Worm (Caenorhabditis elegans): ENCODE measurements around the gene best-16.

ce11 chrIV:7211313-7211712, 15.7 kb upstream of the best-16 start:
- no peak for TF ChIP-seq unc-62 (GFP tag; optimal IDR thresholded peaks at IDR 0.05)
- TF ChIP-seq F49E8.2 (tag; optimal IDR thresholded peaks at IDR 0.05; ENCODE audit: insufficient read depth) = no peak
- TF ChIP-seq mes-4 (tag; optimal IDR thresholded peaks at IDR 0.05) = no peak
- TF ChIP-seq ama-1 (optimal IDR thresholded peaks at IDR 0.05) = no peak
- no peak for TF ChIP-seq ama-1 (GFP tag; optimal IDR thresholded peaks at IDR 0.05)
- TF ChIP-seq snpc-4 (GFP tag; optimal IDR thresholded peaks at IDR 0.05) = no peak
- no peak for TF ChIP-seq snpc-4 (tag; optimal IDR thresholded peaks at IDR 0.05)
- peak; percentile 5 for TF ChIP-seq die-1 (tag; optimal IDR thresholded peaks at IDR 0.05)
- no peak for TF ChIP-seq madf-10 (tag; optimal IDR thresholded peaks at IDR 0.05)

Measured in whole organism, young adult.